Worm (Caenorhabditis elegans) whole organism, L2 larva: ENCODE data around the gene C53B7.3.

Experiments used
- lin-39 ChIP-seq: fragments of 150-350 bp; optimal IDR thresholded peaks from 2 replicates; lab custom pipeline; 2014; ENCODE audit warnings: missing biosample characterization, missing genetic modification reagents, missing genetic modification characterization
- unc-62 ChIP-seq: fragments of 150-350 bp; optimal IDR thresholded peaks from 2 replicates; lab custom pipeline; 2014; ENCODE audit warnings: missing biosample characterization, missing genetic modification reagents, missing genetic modification characterization
- ztf-4 ChIP-seq: fragments of 150-350 bp; optimal IDR thresholded peaks from 2 replicates; lab custom pipeline; 2014; ENCODE audit warnings: missing biosample characterization, missing genetic modification characterization

- no peak for TF ChIP-seq lin-39 (tag; lab: Kevin White, UChicago)
- TF ChIP-seq unc-62 (GFP tag; lab: Kevin White, UChicago), result no peak
- no peak for TF ChIP-seq ztf-4
Observed at ce11 chrX:6795843-6796521, 48.6 kb upstream of the C53B7.3 start.
